Worm (Caenorhabditis elegans): Measurements from ENCODE around the gene C17H12.6.

DNA sequence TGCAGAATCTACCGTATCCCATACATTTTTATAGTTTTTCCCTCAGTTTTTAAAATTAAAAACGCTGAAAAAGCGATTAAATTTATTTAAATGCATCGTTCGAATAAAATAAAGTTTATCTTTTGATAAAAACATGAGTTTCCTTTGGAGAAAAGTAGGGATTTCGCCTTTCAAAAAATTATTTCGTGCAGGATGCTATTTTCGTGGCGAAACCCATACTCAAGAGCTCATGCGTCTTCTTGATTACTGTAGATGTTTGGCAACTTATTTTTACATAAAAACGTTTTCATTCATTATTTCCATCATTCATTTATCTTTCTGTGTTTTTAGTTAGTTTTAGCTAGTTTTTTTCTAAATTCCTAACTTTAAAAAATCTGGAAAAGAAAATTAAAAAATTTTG, 32.4 kb downstream of the C17H12.6 start:
- no peak for TF ChIP-seq unc-120 (tag; optimal IDR thresholded peaks at IDR 0.05; ENCODE audit: poor library complexity, severe bottlenecking)
- TF ChIP-seq snpc-4 (tag; optimal IDR thresholded peaks at IDR 0.05): no peak
- no peak for TF ChIP-seq ztf-11 (tag; optimal IDR thresholded peaks at IDR 0.05)
- no peak for TF ChIP-seq mep-1 (tag; optimal IDR thresholded peaks at IDR 0.05)
- no peak for TF ChIP-seq lsy-2 (tag; optimal IDR thresholded peaks at IDR 0.05)
- TF ChIP-seq pha-4 (tag; optimal IDR thresholded peaks at IDR 0.05): no peak
- TF ChIP-seq M03D4.4 (tag; optimal IDR thresholded peaks at IDR 0.05): no peak
- TF ChIP-seq unc-62 (GFP tag; optimal IDR thresholded peaks at IDR 0.05): no peak
- TF ChIP-seq unc-39 (tag; optimal IDR thresholded peaks at IDR 0.05): no peak
- TF ChIP-seq flh-1 (GFP tag; optimal IDR thresholded peaks at IDR 0.05): no peak
- TF ChIP-seq tbx-8 (GFP tag; optimal IDR thresholded peaks at IDR 0.05): no peak

Data from whole organism, mixed stage, embryonic.